Fruit fly (Drosophila melanogaster) whole organism, pupa: Measurements from ENCODE around the gene CG6938.

Experiments
- CG10348 ChIP-seq: fragments of 200-800 bp; sonication (Bioruptor generic); IDR thresholded peaks from 2 replicates; pipeline ENCODE4 v1.3.6; 2022; ENCODE audit warnings: missing biosample characterization, missing genetic modification characterization
- CG12605 ChIP-seq: fragments of 200-800 bp; sonication (Bioruptor generic); IDR thresholded peaks from 2 replicates; pipeline ENCODE4 v1.3.6; 2022; ENCODE audit warnings: missing biosample characterization, missing genetic modification characterization
- CG13204 ChIP-seq: fragments of 200-800 bp; sonication (Bioruptor generic); optimal IDR thresholded peaks from 2 replicates; lab custom pipeline; 2018; ENCODE audit warnings: missing biosample characterization, mild to moderate bottlenecking, missing genetic modification characterization, moderate library complexity
- CG14655 ChIP-seq: fragments of 200-800 bp; sonication (Bioruptor generic); optimal IDR thresholded peaks from 3 replicates; lab custom pipeline; 2017; ENCODE audit warnings: mild to moderate bottlenecking, missing biosample characterization, missing genetic modification reagents, missing genetic modification characterization
- CG15710 ChIP-seq: fragments of 200-800 bp; sonication (Bioruptor generic); optimal IDR thresholded peaks from 2 replicates; lab custom pipeline; 2018; ENCODE audit warnings: missing biosample characterization, mild to moderate bottlenecking, missing genetic modification characterization, moderate library complexity
- CG17806 ChIP-seq: fragments of 200-800 bp; sonication (Bioruptor generic); optimal IDR thresholded peaks from 2 replicates; lab custom pipeline; 2018; ENCODE audit warnings: missing biosample characterization, mild to moderate bottlenecking, missing genetic modification characterization, moderate library complexity
- CG32121 ChIP-seq: fragments of 200-800 bp; sonication (Bioruptor generic); IDR thresholded peaks from 2 replicates; pipeline ENCODE4 v1.3.6; 2022; ENCODE audit warnings: missing biosample characterization, missing genetic modification characterization
- CG34367 ChIP-seq: fragments of 200-800 bp; sonication (Bioruptor generic); optimal IDR thresholded peaks from 2 replicates; lab custom pipeline; 2018; ENCODE audit warnings: missing biosample characterization, mild to moderate bottlenecking, missing genetic modification characterization
- CG4496 ChIP-seq: fragments of 200-800 bp; sonication (Bioruptor generic); IDR thresholded peaks from 3 replicates; pipeline ENCODE4 v1.3.6; 2022; ENCODE audit warnings: missing biosample characterization, missing genetic modification characterization
- CG8159 ChIP-seq: fragments of 200-800 bp; sonication (Bioruptor generic); optimal IDR thresholded peaks from 3 replicates; lab custom pipeline; 2018; ENCODE audit warnings: missing biosample characterization, mild to moderate bottlenecking, missing genetic modification characterization, moderate library complexity
- CG8301 ChIP-seq: fragments of 200-800 bp; sonication (Bioruptor generic); optimal IDR thresholded peaks from 2 replicates; lab custom pipeline; 2018; ENCODE audit warnings: missing biosample characterization, mild to moderate bottlenecking, missing genetic modification characterization
- CG9948 ChIP-seq: fragments of 200-800 bp; sonication (Bioruptor generic); optimal IDR thresholded peaks from 2 replicates; lab custom pipeline; 2018; ENCODE audit warnings: missing biosample characterization, mild to moderate bottlenecking, missing genetic modification characterization, moderate library complexity
- D1 ChIP-seq: fragments of 200-800 bp; sonication (Bioruptor generic); optimal IDR thresholded peaks from 2 replicates; lab custom pipeline; 2018; ENCODE audit warnings: missing biosample characterization, mild to moderate bottlenecking, missing genetic modification characterization, moderate library complexity
- EcR ChIP-seq: fragments of 200-800 bp; sonication (Bioruptor generic); optimal IDR thresholded peaks from 3 replicates; lab custom pipeline; 2019; ENCODE audit warnings: missing biosample characterization, missing genetic modification characterization, mild to moderate bottlenecking, moderate library complexity, missing genetic modification reagents
- Ets98B ChIP-seq: fragments of 200-800 bp; sonication (Bioruptor generic); IDR thresholded peaks from 2 replicates; pipeline ENCODE4 v1.3.6; 2022; ENCODE audit warnings: missing biosample characterization, missing genetic modification characterization
- Pif1A ChIP-seq: fragments of 200-800 bp; sonication (Bioruptor generic); optimal IDR thresholded peaks from 3 replicates; lab custom pipeline; 2016; ENCODE audit warnings: missing biosample characterization, missing genetic modification characterization
- Pif1B ChIP-seq: fragments of 200-800 bp; sonication (Bioruptor generic); optimal IDR thresholded peaks from 3 replicates; lab custom pipeline; 2016; ENCODE audit warnings: missing biosample characterization, missing genetic modification characterization
- Snoo ChIP-seq: fragments of 200-800 bp; sonication (Bioruptor generic); optimal IDR thresholded peaks from 3 replicates; lab custom pipeline; 2017; ENCODE audit warnings: missing biosample characterization, mild to moderate bottlenecking, missing genetic modification characterization, inconsistent platforms
- fd96Ca ChIP-seq: fragments of 200-800 bp; sonication (Bioruptor generic); IDR thresholded peaks from 3 replicates; pipeline ENCODE4 v1.3.6; 2022; ENCODE audit warnings: missing biosample characterization, missing genetic modification characterization
- gl ChIP-seq: fragments of 200-800 bp; sonication (Bioruptor generic); optimal IDR thresholded peaks from 2 replicates; lab custom pipeline; 2018; ENCODE audit warnings: missing biosample characterization, mild to moderate bottlenecking, missing genetic modification characterization
- rn ChIP-seq: fragments of 200-800 bp; sonication (Bioruptor generic); IDR thresholded peaks from 2 replicates; pipeline ENCODE4 v1.3.6; 2022; ENCODE audit warnings: missing biosample characterization, missing genetic modification characterization

The CG6938 gene

DNA sequence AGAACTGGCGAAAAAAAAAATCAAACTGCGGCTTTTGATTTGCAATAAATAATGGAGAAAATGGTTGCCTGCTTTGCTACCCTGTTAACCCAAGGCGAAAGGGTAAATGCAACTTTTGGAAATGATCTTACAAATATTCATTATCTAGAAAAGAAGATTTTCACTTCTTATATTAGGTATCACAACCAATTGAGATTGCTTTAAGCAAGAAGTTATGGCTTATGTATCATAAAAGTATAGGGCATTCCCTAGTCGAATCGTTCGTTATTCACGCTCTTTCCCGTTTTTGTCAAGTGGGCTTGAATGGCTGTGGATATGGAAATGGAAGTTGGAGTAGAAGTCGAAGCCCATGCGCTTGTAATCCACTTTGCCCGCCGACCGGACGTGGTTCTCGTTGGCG lies 45.8 kb downstream of the CG6938 start:
- TF ChIP-seq CG14655 (GFP tag; lab: Kevin White, UChicago) (peak; percentile 84), CG12605 (0 out of 2 replicates have a peak, but pooled peaks have one; percentile 40), CG34367 (tag; lab: Kevin White, UChicago) (peak; percentile 55), EcR (GFP tag; lab: Kevin White, UChicago) (no peak), CG13204 (no peak), CG32121 (GFP tag; lab: Robert Waterston, UW) (peak; percentile 66), CG8301 (tag; lab: Kevin White, UChicago) (peak; percentile 76), D1 (tag; lab: Kevin White, UChicago) (peak; percentile 24), CG4496 (GFP tag; lab: Robert Waterston, UW) (peak; percentile 72; the same call in 2 of the 3 replicates), CG17806 (tag; lab: Kevin White, UChicago) (peak; percentile 77), fd96Ca (GFP tag; lab: Robert Waterston, UW) (peak; percentile 56; the same call in 2 of the 3 replicates), CG8159 (peak; percentile 85), gl (tag; lab: Kevin White, UChicago) (no peak), rn (no peak), CG15710 (tag; lab: Kevin White, UChicago) (peak; percentile 64), CG10348 (GFP tag; lab: Robert Waterston, UW) (no peak), Ets98B (peak; percentile 45; the same call in 1 of the 2 replicates), Pif1B (GFP tag; lab: Kevin White, UChicago) (peak; percentile 67), Pif1A (GFP tag; lab: Kevin White, UChicago) (peak; percentile 79), Snoo (peak; percentile 5), CG9948 (peak; percentile 68)

DNA sequence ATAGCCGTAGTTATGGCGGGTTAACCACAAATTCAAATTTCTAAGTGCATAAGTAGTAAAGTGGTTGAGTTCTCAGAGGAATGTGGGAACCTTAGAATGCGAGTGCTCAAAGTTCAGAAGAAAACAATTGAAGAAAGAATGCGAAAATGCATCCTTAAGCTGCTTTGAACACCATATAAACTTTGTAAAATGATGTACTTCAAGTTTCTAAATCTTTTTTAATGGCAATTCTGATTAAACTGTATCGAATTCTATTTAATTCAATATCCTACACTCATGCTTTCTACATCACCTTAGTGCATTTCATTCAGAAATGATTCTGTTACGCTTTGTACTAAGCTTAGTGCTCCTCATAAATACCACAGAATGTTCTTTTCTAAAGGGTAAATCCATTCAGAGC lies 47.6 kb downstream of the CG6938 start, which contains the start of gene CG43993:
Gene CG43993 (plus strand): TSS at position 301 of the 400 bp plus-strand sequence.
- TF ChIP-seq CG4496 (GFP tag; lab: Robert Waterston, UW) (no peak), CG12605 (no peak), rn (no peak), Ets98B (no peak), CG14655 (GFP tag; lab: Kevin White, UChicago) (no peak), CG10348 (GFP tag; lab: Robert Waterston, UW) (no peak), gl (tag; lab: Kevin White, UChicago) (no peak), CG17806 (tag; lab: Kevin White, UChicago) (no peak), Pif1B (GFP tag; lab: Kevin White, UChicago) (no peak), CG34367 (tag; lab: Kevin White, UChicago) (no peak), CG13204 (no peak), fd96Ca (GFP tag; lab: Robert Waterston, UW) (no peak), EcR (GFP tag; lab: Kevin White, UChicago) (no peak), D1 (tag; lab: Kevin White, UChicago) (no peak), CG8159 (no peak), Pif1A (GFP tag; lab: Kevin White, UChicago) (no peak), CG9948 (no peak)
- TF ChIP-seq, all 21 proteins: peak for 0

- TF ChIP-seq CG15710 (tag; lab: Kevin White, UChicago) (no peak), D1 (tag; lab: Kevin White, UChicago) (no peak), Snoo (no peak), CG8159 (no peak), CG9948 (no peak), CG10348 (GFP tag; lab: Robert Waterston, UW) (no peak), Ets98B (no peak), fd96Ca (GFP tag; lab: Robert Waterston, UW) (no peak), CG14655 (GFP tag; lab: Kevin White, UChicago) (no peak), rn (no peak), CG32121 (GFP tag; lab: Robert Waterston, UW) (no peak), CG4496 (GFP tag; lab: Robert Waterston, UW) (no peak), Pif1A (GFP tag; lab: Kevin White, UChicago) (no peak), gl (tag; lab: Kevin White, UChicago) (no peak), CG12605 (no peak)
Observed at dm6 chr3L:12036658-12037057, 52.0 kb downstream of the CG6938 start.

DNA sequence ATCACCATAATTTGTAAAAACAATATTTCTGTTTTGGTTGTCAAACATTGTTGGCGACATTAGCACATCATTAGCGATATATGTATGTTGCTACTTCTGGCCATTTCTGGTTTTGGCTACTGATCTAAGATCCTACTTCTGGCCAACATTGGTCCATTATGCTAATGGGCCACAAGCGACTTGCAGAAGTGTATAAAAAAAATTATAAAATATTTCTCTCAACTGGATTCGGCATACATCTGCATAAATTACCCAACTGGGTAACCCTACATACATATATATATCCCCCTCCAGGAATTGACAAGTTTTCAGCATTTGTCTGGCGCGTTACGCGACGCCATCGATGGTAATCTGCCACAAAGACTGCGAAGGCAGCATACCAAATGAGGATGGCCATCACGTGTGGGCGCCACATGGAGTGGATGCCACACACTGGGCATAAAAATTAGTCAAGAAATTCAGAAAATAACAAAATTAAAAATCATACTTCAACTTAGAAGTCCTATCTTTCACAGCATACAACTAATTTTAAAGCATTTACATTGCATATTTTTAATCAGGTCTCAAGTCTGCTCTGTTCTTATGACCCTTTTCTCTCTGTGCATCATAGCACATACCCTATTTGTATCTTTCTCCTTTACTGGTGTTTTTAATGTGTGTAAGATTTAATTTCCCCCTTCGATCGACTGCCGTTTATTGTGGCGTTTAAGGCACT lies 52.9 kb downstream of the CG6938 start:
- peak; percentile 78 for TF ChIP-seq CG14655 (GFP tag; lab: Kevin White, UChicago)
- TF ChIP-seq CG12605 = no peak
- TF ChIP-seq Pif1B (GFP tag; lab: Kevin White, UChicago) = no peak
- no peak for TF ChIP-seq Snoo
- TF ChIP-seq CG8159 = peak; percentile 73
- no peak for TF ChIP-seq CG13204
- TF ChIP-seq Pif1A (GFP tag; lab: Kevin White, UChicago) = peak; percentile 32
- TF ChIP-seq gl (tag; lab: Kevin White, UChicago) = peak; percentile 1
- TF ChIP-seq CG9948 = peak; percentile 35
- peak; percentile 29 for TF ChIP-seq CG15710 (tag; lab: Kevin White, UChicago)
- peak; percentile 68 for TF ChIP-seq CG17806 (tag; lab: Kevin White, UChicago)
- no peak for TF ChIP-seq CG10348 (GFP tag; lab: Robert Waterston, UW)
- TF ChIP-seq CG4496 (GFP tag; lab: Robert Waterston, UW) = peak; percentile 40; the same call in 1 of the 3 replicates
- peak; percentile 51 for TF ChIP-seq CG8301 (tag; lab: Kevin White, UChicago)

DNA sequence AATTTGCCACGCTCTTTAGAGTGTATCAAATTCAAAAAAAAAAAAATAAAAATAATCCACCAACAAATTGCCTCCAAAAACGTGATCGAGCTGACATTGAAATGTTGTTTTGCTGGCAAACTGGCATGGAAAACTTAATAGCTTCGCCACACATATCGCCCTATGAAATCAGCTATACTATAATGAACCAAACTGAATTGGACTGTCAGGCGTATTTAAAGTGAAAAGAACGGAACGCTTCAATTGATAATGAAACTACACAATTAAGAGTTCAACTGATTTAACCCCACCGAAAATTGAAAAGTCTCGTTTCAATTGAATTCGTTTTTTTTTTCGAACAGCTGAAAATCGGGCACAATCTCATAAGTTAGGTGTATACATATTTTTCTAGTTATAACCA lies 54.4 kb downstream of the CG6938 start:
- TF ChIP-seq CG12605 (no peak), gl (tag; lab: Kevin White, UChicago) (no peak), CG13204 (no peak), CG9948 (no peak), CG4496 (GFP tag; lab: Robert Waterston, UW) (no peak), rn (no peak), CG15710 (tag; lab: Kevin White, UChicago) (no peak), Pif1B (GFP tag; lab: Kevin White, UChicago) (no peak), Snoo (no peak), CG17806 (tag; lab: Kevin White, UChicago) (no peak), CG8301 (tag; lab: Kevin White, UChicago) (no peak), CG14655 (GFP tag; lab: Kevin White, UChicago) (no peak), fd96Ca (GFP tag; lab: Robert Waterston, UW) (no peak), CG34367 (tag; lab: Kevin White, UChicago) (no peak), Ets98B (no peak), CG10348 (GFP tag; lab: Robert Waterston, UW) (no peak)
